Worm (Caenorhabditis elegans): ENCODE results near the gene dhs-7.

- TF ChIP-seq cog-1 (tag; optimal IDR thresholded peaks at IDR 0.05) (no peak), ref-1 (GFP tag; conservative IDR thresholded peaks at IDR 0.05) (no peak), med-1 (GFP tag; optimal IDR thresholded peaks at IDR 0.05; ENCODE audit: insufficient read depth) (no peak)
Measured at ce11 chrII:7210187-7210586, 1.9 kb upstream of the dhs-7 start, which contains the start of gene E04F6.15.
